Worm (Caenorhabditis elegans): ENCODE data around the gene T03F7.6.
A peak's percentile ranks its signal among the peaks of the same experiment; 100 is the strongest.

T03F7.6 gene

ce11 chrV:11311013-11311472 lies 16.6 kb downstream of the T03F7.6 start, which contains the start of gene T03F7.7:
TSS of gene T03F7.7 (plus strand) at chrV:11311422.
- peak; percentile 95 for TF ChIP-seq elt-2 (tag; optimal IDR thresholded peaks at IDR 0.05)
- TF ChIP-seq K09A11.1 (tag; optimal IDR thresholded peaks at IDR 0.05; ENCODE audit: insufficient read depth), result no peak
- no peak for TF ChIP-seq hlh-30 (tag; optimal IDR thresholded peaks at IDR 0.05; ENCODE audit: insufficient read depth)

ce11 chrV:11312904-11313303 lies 18.4 kb downstream of the T03F7.6 start:
- TF ChIP-seq pha-2 (tag; optimal IDR thresholded peaks at IDR 0.05), result no peak
- no peak for TF ChIP-seq unc-55 (GFP tag; optimal IDR thresholded peaks at IDR 0.05)
- no peak for TF ChIP-seq ama-1 (optimal IDR thresholded peaks at IDR 0.05)
- no peak for TF ChIP-seq sdc-2 (tag; optimal IDR thresholded peaks at IDR 0.05)
- TF ChIP-seq rnt-1 (tag; optimal IDR thresholded peaks at IDR 0.05), result no peak
- TF ChIP-seq ceh-14 (tag; optimal IDR thresholded peaks at IDR 0.05), result no peak
- TF ChIP-seq ets-4 (tag; optimal IDR thresholded peaks at IDR 0.05), result no peak
- no peak for TF ChIP-seq unc-3 (GFP tag; conservative IDR thresholded peaks at IDR 0.05)
- TF ChIP-seq unc-3 (tag; optimal IDR thresholded peaks at IDR 0.05), result no peak
- no peak for TF ChIP-seq mec-3 (tag; optimal IDR thresholded peaks at IDR 0.05; ENCODE audit: borderline replicate concordance)
- no peak for TF ChIP-seq pqm-1 (tag; optimal IDR thresholded peaks at IDR 0.05)
- TF ChIP-seq ceh-24 (tag; optimal IDR thresholded peaks at IDR 0.05), result no peak
- no peak for TF ChIP-seq C08G9.2 (tag; optimal IDR thresholded peaks at IDR 0.05)

ce11 chrV:11314025-11314880 lies 19.8 kb downstream of the T03F7.6 start:
- TF ChIP-seq dve-1 (tag; optimal IDR thresholded peaks at IDR 0.05) (peak; percentile 99), T23F11.4 (GFP tag; optimal IDR thresholded peaks at IDR 0.05) (peak; percentile 100), unc-55 (GFP tag; optimal IDR thresholded peaks at IDR 0.05) (peak; percentile 65), Y22D7AL.16 (tag; optimal IDR thresholded peaks at IDR 0.05) (peak; percentile 99), pax-1 (tag; optimal IDR thresholded peaks at IDR 0.05) (peak; percentile 76), K02D7.2 (tag; optimal IDR thresholded peaks at IDR 0.05) (peak; percentile 100), ahr-1 (tag; optimal IDR thresholded peaks at IDR 0.05) (peak; percentile 96), unc-86 (tag; optimal IDR thresholded peaks at IDR 0.05) (peak; percentile 98), hlh-6 (tag; optimal IDR thresholded peaks at IDR 0.05) (peak; percentile 100), elt-2 (tag; optimal IDR thresholded peaks at IDR 0.05) (peak; percentile 100), ceh-19 (GFP tag; optimal IDR thresholded peaks at IDR 0.05) (peak; percentile 99), elt-4 (tag; optimal IDR thresholded peaks at IDR 0.05) (peak; percentile 97), unc-3 (GFP tag; conservative IDR thresholded peaks at IDR 0.05) (peak; percentile 99), unc-3 (tag; optimal IDR thresholded peaks at IDR 0.05) (peak; percentile 95), sdc-2 (tag; optimal IDR thresholded peaks at IDR 0.05) (peak; percentile 95), hlh-15 (tag; optimal IDR thresholded peaks at IDR 0.05) (peak; percentile 98), fkh-6 (tag; optimal IDR thresholded peaks at IDR 0.05) (peak; percentile 96), sox-2 (GFP tag; IDR thresholded peaks at IDR 0.05) (peak; percentile 98), ceh-18 (tag; optimal IDR thresholded peaks at IDR 0.05) (peak; percentile 96), che-1 (tag; optimal IDR thresholded peaks at IDR 0.05) (peak; percentile 98), nfya-1 (tag; optimal IDR thresholded peaks at IDR 0.05) (peak; percentile 91), pros-1 (tag; optimal IDR thresholded peaks at IDR 0.05) (peak; percentile 90), ceh-45 (GFP tag; IDR thresholded peaks at IDR 0.05) (peak; percentile 99), npax-4 (tag; optimal IDR thresholded peaks at IDR 0.05) (peak; percentile 97), fax-1 (tag; optimal IDR thresholded peaks at IDR 0.05) (peak; percentile 96), pha-2 (tag; optimal IDR thresholded peaks at IDR 0.05) (peak; percentile 96), ceh-2 (tag; optimal IDR thresholded peaks at IDR 0.05) (peak; percentile 99), lin-11 (tag; optimal IDR thresholded peaks at IDR 0.05) (peak; percentile 97), ceh-30 (tag; optimal IDR thresholded peaks at IDR 0.05) (peak; percentile 96), pag-3 (tag; optimal IDR thresholded peaks at IDR 0.05; ENCODE audit: borderline replicate concordance) (peak; percentile 92), pqm-1 (tag; optimal IDR thresholded peaks at IDR 0.05) (peak; percentile 98), ets-4 (tag; optimal IDR thresholded peaks at IDR 0.05) (peak; percentile 94), lim-6 (tag; optimal IDR thresholded peaks at IDR 0.05) (peak; percentile 99), eyg-1 (tag; optimal IDR thresholded peaks at IDR 0.05) (peak; percentile 98), ceh-31 (tag; optimal IDR thresholded peaks at IDR 0.05) (peak; percentile 96), nhr-11 (tag; optimal IDR thresholded peaks at IDR 0.05) (no peak), sox-4 (tag; optimal IDR thresholded peaks at IDR 0.05) (peak; percentile 99), syd-9 (tag; optimal IDR thresholded peaks at IDR 0.05) (peak; percentile 97)

Data from whole organism, late embryonic.